Worm (Caenorhabditis elegans) whole organism, L3 larva: ENCODE data around the gene M01F1.8.

ENCODE experiments used
- ZK546.5 ChIP-seq: sonication (generic microtip); optimal IDR thresholded peaks from 2 replicates; lab custom pipeline; 2017; ENCODE audit warnings: missing biosample characterization, missing genetic modification characterization
- ama-1 ChIP-seq: fragments of 150-350 bp; optimal IDR thresholded peaks from 2 replicates; lab custom pipeline; 2018
- ceh-28 ChIP-seq: fragments of 150-350 bp; optimal IDR thresholded peaks from 2 replicates; lab custom pipeline; 2014; ENCODE audit warnings: missing biosample characterization, missing genetic modification reagents, missing genetic modification characterization
- ceh-82 ChIP-seq: fragments of 150-350 bp; optimal IDR thresholded peaks from 2 replicates; lab custom pipeline; 2014; ENCODE audit warnings: missing biosample characterization, missing genetic modification characterization
- elt-3 ChIP-seq, 3 experiments: fragments of 150-350 bp in 1 of 3; sonication (generic microtip) in 2 of 3; optimal IDR thresholded peaks; 2 replicates in 2 of 3; 4 replicates in 1 of 3; lab custom pipeline; 2014 to 2017; ENCODE audit warnings: missing biosample characterization in 3 of 3, missing genetic modification characterization in 3 of 3
- mdl-1 ChIP-seq: fragments of 150-350 bp; optimal IDR thresholded peaks from 2 replicates; lab custom pipeline; 2014; ENCODE audit warnings: missing biosample characterization, missing genetic modification characterization
- nhr-237 ChIP-seq: fragments of 150-350 bp; optimal IDR thresholded peaks from 2 replicates; lab custom pipeline; 2014; ENCODE audit warnings: missing biosample characterization, missing genetic modification characterization
- nhr-67 ChIP-seq: fragments of 150-350 bp; optimal IDR thresholded peaks from 2 replicates; lab custom pipeline; 2014; ENCODE audit warnings: missing biosample characterization, missing genetic modification characterization
- snpc-4 ChIP-seq: fragments of 150-350 bp; optimal IDR thresholded peaks from 2 replicates; lab custom pipeline; 2014; ENCODE audit warnings: missing biosample characterization, missing genetic modification characterization

- no peak for TF ChIP-seq ceh-28 (tag; lab: Kevin White, UChicago)
- TF ChIP-seq elt-3 (tag; optimal IDR thresholded peaks at IDR 0.05; lab: Kevin White, UChicago): no peak
- TF ChIP-seq nhr-237 (tag; lab: Kevin White, UChicago): no peak
- no peak for TF ChIP-seq ceh-82
- TF ChIP-seq mdl-1 (tag; lab: Kevin White, UChicago): no peak
- TF ChIP-seq ama-1 (lab: Kevin White, UChicago): no peak
- TF ChIP-seq ZK546.5 (tag; lab: Kevin White, UChicago): no peak
- no peak for TF ChIP-seq snpc-4
- no peak for TF ChIP-seq nhr-67 (tag; lab: Kevin White, UChicago)
These were observed 937 bp upstream of the M01F1.8 start, which contains the start of gene rpl-16 for ce11 chrIII:3503286-3503685.
